Worm (Caenorhabditis elegans): Measurements from ENCODE around the gene B0238.9.

Gene B0238.9

DNA sequence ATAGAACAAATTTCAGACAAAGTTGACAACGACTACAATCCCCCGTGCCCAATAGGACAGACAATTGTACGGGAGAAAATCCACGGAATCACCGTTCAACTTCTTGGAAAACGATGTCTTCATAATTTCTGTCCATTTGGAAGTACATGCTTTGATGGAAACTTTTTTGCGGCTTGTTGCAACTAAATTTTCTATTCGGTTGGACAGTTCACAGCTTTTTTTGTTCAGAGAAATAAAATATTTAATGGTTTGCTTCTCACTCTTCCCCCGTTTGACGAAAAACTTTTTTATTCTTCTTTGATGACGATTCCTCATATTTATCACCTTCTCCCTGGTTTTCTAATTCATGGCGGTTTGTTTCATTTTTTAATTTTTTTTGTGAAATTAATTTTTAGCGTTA lies 36.2 kb upstream of the B0238.9 start, which contains the start of gene C10G8.2:
TSS of gene C10G8.2 (plus strand) at position 301 of the 400 bp plus-strand sequence.
- no peak for TF ChIP-seq blmp-1 (tag; optimal IDR thresholded peaks at IDR 0.05)
- no peak for TF ChIP-seq grh-1 (GFP tag; IDR thresholded peaks at IDR 0.05)
- TF ChIP-seq zag-1 (tag; optimal IDR thresholded peaks at IDR 0.05), result no peak
- no peak for TF ChIP-seq fkh-8 (tag; optimal IDR thresholded peaks at IDR 0.05)
- no peak for TF ChIP-seq dsc-1 (tag; optimal IDR thresholded peaks at IDR 0.05)
- TF ChIP-seq ztf-4 (tag; optimal IDR thresholded peaks at IDR 0.05), result no peak
- TF ChIP-seq C34B4.2 (tag; optimal IDR thresholded peaks at IDR 0.05), result no peak
- TF ChIP-seq pax-3 (tag; optimal IDR thresholded peaks at IDR 0.05), result no peak
- TF ChIP-seq lin-13 (GFP tag; optimal IDR thresholded peaks at IDR 0.05), result no peak
- TF ChIP-seq ceh-82 (tag; optimal IDR thresholded peaks at IDR 0.05), result no peak

DNA sequence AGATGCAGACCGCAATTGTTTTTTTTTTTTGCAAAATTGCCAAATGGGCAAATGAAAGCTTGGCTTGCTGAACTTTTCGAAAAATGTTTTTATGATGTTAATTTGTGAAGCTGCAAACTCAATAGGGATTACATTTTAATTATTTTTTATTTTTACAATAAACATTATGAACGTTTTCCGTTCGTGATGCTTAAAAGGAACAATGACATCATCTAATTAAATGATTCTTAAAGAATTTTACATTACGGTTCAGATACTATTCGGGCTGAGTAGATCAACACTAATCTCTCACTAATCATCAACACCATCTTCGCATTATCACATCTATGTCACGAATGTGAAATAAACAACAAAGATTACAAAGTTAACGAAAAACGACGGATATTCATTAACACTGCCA lies 34.6 kb upstream of the B0238.9 start, which contains the start of gene C10G8.3:
TSS of gene C10G8.3 (plus strand) at position 301 of the 400 bp plus-strand sequence.
- TF ChIP-seq sptf-1 (tag; optimal IDR thresholded peaks at IDR 0.05) (no peak), ztf-4 (tag; optimal IDR thresholded peaks at IDR 0.05) (no peak), ama-1 (optimal IDR thresholded peaks at IDR 0.05) (no peak), nhr-20 (tag; optimal IDR thresholded peaks at IDR 0.05) (no peak)

DNA sequence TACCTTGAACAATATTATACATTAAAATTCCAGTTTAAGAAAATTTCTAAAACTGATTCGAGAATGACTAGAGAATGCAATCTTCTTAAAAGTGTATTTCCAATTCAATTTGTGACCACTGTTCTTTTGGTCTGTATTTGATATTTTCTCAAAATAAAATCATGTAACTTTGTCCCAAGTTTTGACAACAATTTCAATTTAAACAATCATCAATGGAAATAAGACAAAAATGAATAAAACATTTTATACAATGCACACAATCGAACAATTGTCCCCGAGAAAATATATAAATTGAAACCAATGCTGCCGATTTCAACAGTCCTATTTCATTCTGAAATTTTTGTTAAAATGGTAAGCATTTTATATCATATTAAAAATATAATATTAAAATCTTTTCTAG lies 33.7 kb upstream of the B0238.9 start, which contains the start of gene C10G8.4:
TSS of gene C10G8.4 (plus strand) at position 301 of the 400 bp plus-strand sequence.
- TF ChIP-seq skn-1 (tag; optimal IDR thresholded peaks at IDR 0.05) (no peak), lin-39 (tag; optimal IDR thresholded peaks at IDR 0.05) (no peak), C04F5.9 (tag; optimal IDR thresholded peaks at IDR 0.05) (no peak), lin-15B (tag; optimal IDR thresholded peaks at IDR 0.05) (no peak), lin-14 (GFP tag; optimal IDR thresholded peaks at IDR 0.05) (no peak), efl-3 (GFP tag; optimal IDR thresholded peaks at IDR 0.05) (no peak), ztf-11 (tag; optimal IDR thresholded peaks at IDR 0.05) (no peak), fos-1 (tag; optimal IDR thresholded peaks at IDR 0.05) (no peak), ztf-4 (tag; optimal IDR thresholded peaks at IDR 0.05) (no peak), elt-2 (tag; optimal IDR thresholded peaks at IDR 0.05) (no peak)

DNA sequence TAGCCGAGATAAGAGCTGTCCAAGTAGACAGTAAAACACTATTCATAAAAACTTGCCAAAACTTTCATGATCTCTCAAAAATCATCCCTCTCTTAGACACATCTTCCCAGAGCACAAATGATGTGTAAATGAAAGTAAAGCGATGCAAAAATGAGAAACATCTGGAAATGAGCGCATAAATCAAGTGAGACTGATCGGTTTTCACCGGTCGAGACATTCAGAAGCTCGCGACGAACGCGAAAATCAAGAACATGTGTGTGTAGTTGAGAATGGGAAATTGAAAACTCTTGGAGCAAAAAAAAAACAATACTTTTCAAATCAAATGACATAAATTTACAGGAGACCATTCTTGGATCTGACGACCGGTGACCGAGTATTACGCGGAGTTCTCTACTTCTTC lies 26.5 kb upstream of the B0238.9 start:
- TF ChIP-seq ama-1 (optimal IDR thresholded peaks at IDR 0.05) (no peak), nhr-237 (tag; optimal IDR thresholded peaks at IDR 0.05) (no peak), sup-37 (GFP tag; optimal IDR thresholded peaks at IDR 0.05) (no peak), dsc-1 (tag; optimal IDR thresholded peaks at IDR 0.05) (peak; percentile 97), nhr-76 (tag; optimal IDR thresholded peaks at IDR 0.05) (no peak), fkh-4 (tag; optimal IDR thresholded peaks at IDR 0.05; ENCODE audit: borderline replicate concordance) (peak; percentile 93), lsy-2 (tag; optimal IDR thresholded peaks at IDR 0.05) (no peak), ceh-82 (tag; optimal IDR thresholded peaks at IDR 0.05) (no peak), fkh-8 (tag; optimal IDR thresholded peaks at IDR 0.05) (no peak), nhr-77 (tag; optimal IDR thresholded peaks at IDR 0.05) (no peak), nhr-84 (tag; optimal IDR thresholded peaks at IDR 0.05) (no peak)

DNA sequence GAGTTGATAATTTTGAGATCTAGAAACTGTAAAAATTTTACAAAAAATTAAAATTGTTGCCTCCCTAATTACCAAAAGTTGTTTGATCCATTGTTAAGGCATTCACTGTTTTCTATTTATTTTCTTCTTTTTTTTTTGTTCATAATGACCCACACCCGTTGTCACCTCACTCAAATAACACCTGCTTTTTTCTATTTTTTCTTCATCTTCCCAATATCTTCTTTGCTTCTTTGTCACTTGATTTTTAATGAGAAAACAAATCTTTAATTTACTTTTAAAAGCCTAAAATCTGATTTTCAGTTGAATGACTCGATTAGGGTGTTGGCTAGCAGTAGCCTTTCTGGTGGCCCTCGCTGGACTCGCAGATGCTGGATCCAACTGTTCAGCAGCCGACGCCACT lies 25.5 kb upstream of the B0238.9 start, which contains the start of gene ncx-2:
TSS of gene ncx-2 (plus strand) at position 301 of the 400 bp plus-strand sequence.
- TF ChIP-seq nhr-76 (tag; optimal IDR thresholded peaks at IDR 0.05) (no peak), egl-27 (tag; optimal IDR thresholded peaks at IDR 0.05) (no peak), tbx-2 (tag; optimal IDR thresholded peaks at IDR 0.05) (no peak), ceh-82 (tag; optimal IDR thresholded peaks at IDR 0.05) (no peak), skn-1 (tag; optimal IDR thresholded peaks at IDR 0.05) (no peak), snpc-4 (tag; optimal IDR thresholded peaks at IDR 0.05) (no peak), ceh-90 (tag; optimal IDR thresholded peaks at IDR 0.05) (no peak), lin-13 (GFP tag; optimal IDR thresholded peaks at IDR 0.05) (no peak), lin-14 (GFP tag; optimal IDR thresholded peaks at IDR 0.05) (no peak), nhr-84 (tag; optimal IDR thresholded peaks at IDR 0.05) (no peak), sup-37 (GFP tag; optimal IDR thresholded peaks at IDR 0.05) (no peak), nhr-12 (tag; optimal IDR thresholded peaks at IDR 0.05) (no peak), zip-4 (GFP tag; optimal IDR thresholded peaks at IDR 0.05) (no peak), fos-1 (tag; optimal IDR thresholded peaks at IDR 0.05) (no peak), sox-4 (tag; optimal IDR thresholded peaks at IDR 0.05) (no peak), isw-1 (GFP tag; IDR thresholded peaks at IDR 0.05) (no peak), ceh-88 (GFP tag; IDR thresholded peaks at IDR 0.05) (no peak), lin-35 (GFP tag; optimal IDR thresholded peaks at IDR 0.05) (no peak), jun-1 (tag; optimal IDR thresholded peaks at IDR 0.05) (no peak)

Measured in whole organism, L1 larva.